Worm (Caenorhabditis elegans): ENCODE data around the gene C30G12.1.
A peak's percentile ranks its signal among the peaks of the same experiment; 100 is the strongest.

DNA sequence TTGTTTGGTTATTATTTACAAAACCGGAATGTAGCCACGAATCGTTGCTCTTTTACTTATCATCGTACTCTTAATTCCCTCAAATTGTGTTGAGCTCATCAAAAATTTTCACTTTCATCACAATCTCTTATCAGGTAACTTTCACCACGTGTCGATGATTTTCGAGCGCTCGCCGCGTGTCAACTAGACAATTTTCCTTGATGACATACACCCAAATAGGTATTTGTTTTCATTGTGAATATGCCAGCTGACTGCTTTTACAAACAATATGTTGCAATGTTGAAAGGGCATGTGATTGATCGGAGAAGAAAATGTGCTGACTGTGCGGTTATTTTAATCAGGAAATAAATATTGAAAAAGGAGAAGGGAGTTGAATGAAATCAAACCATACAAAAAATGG lies 34.5 kb upstream of the C30G12.1 start:
- TF ChIP-seq aly-2 (tag; optimal IDR thresholded peaks at IDR 0.05) (no peak), jun-1 (tag; optimal IDR thresholded peaks at IDR 0.05) (peak; percentile 76), snpc-4 (tag; optimal IDR thresholded peaks at IDR 0.05) (no peak), zag-1 (tag; optimal IDR thresholded peaks at IDR 0.05) (no peak)

All from whole organism, L3 larva.